Worm (Caenorhabditis elegans): ENCODE measurements around the gene metl-9.

Gene metl-9

DNA sequence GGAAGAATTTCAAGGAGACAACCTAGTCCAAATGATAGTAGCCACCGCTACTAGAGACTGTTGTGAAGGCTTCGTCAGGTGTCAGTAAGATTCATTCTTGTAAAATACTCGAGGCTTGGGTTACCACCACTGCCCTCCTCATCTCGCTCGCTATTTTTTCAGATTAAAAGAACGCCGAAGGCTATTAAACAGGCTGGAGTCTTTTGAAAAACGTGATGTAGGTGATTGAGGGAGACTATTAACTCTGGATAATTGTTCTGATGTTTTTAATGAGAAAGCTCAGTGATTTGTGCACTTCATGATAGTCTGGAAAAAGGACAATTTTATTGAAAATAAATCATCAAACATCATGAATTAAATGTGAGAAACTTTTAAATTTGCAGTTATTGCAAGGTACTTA lies 10.0 kb upstream of the metl-9 start, which contains the start of gene zig-6:
TSS of gene zig-6 (minus strand) at position 101 of the 400 bp plus-strand sequence.
- no peak for TF ChIP-seq elt-1 (tag; optimal IDR thresholded peaks at IDR 0.05)
- TF ChIP-seq egl-5 (tag; optimal IDR thresholded peaks at IDR 0.05): peak; percentile 75

DNA sequence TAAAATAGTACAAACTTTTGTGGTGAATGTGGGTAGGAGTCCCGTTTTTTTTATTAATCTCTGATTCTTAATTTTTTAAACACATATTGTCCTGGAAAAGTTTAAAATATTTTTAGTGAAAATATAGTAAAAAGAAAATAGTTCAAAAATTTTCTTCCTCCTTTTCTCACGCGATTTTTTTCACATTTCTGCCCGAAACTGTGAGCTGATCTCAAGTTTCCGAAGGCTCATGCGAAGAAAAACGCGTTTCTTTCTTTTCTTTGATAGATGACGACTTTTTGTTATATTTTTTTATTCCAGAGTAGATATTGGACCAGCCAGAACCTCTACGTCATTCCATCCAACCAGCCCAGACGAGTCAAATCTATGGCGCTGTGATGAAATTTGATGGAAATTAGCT lies 5.0 kb upstream of the metl-9 start, which contains the start of gene T03G11.9:
TSS of gene T03G11.9 (plus strand) at position 301 of the 400 bp plus-strand sequence.
- TF ChIP-seq R02D3.7 (tag; optimal IDR thresholded peaks at IDR 0.05): no peak
- TF ChIP-seq nhr-237 (tag; optimal IDR thresholded peaks at IDR 0.05): no peak
- no peak for TF ChIP-seq lsy-12 (tag; optimal IDR thresholded peaks at IDR 0.05)
- no peak for TF ChIP-seq mdl-1 (tag; optimal IDR thresholded peaks at IDR 0.05)
- no peak for TF ChIP-seq tbx-2 (tag; optimal IDR thresholded peaks at IDR 0.05)
- no peak for TF ChIP-seq skn-1 (tag; optimal IDR thresholded peaks at IDR 0.05)
- no peak for TF ChIP-seq pqm-1 (tag; optimal IDR thresholded peaks at IDR 0.05)
- TF ChIP-seq nhr-76 (tag; optimal IDR thresholded peaks at IDR 0.05): no peak

DNA sequence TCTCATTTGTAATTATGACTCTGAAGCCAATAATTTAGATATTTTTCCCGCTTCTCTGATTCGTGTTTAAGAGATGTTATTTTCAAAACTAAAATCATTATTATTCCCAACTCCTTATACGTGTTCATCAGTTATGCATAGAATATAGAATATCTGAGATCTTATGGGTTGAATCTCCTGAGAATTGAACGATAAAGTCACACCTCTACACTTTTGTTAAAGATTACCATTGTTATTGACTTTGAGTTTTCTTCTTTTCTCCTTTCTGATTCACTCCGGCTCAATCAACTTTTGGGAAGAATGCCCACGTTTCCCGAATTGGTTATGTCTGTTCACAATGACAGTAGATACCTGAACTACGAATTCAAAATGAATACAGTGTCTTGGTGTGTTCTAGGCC lies 924 bp upstream of the metl-9 start, which contains the start of gene sru-48:
TSS of gene sru-48 (plus strand) at position 301 of the 400 bp plus-strand sequence.
- TF ChIP-seq elt-1 (tag; optimal IDR thresholded peaks at IDR 0.05): no peak
- TF ChIP-seq pqm-1 (tag; optimal IDR thresholded peaks at IDR 0.05): no peak
- no peak for TF ChIP-seq ZK546.5 (tag; optimal IDR thresholded peaks at IDR 0.05)
- no peak for TF ChIP-seq elt-2 (tag; optimal IDR thresholded peaks at IDR 0.05)
- TF ChIP-seq nfya-1 (tag; optimal IDR thresholded peaks at IDR 0.05; ENCODE audit: insufficient read depth): no peak
- TF ChIP-seq nhr-67 (tag; optimal IDR thresholded peaks at IDR 0.05): no peak
- TF ChIP-seq R02D3.7 (tag; optimal IDR thresholded peaks at IDR 0.05): no peak
- no peak for TF ChIP-seq tbx-2 (tag; optimal IDR thresholded peaks at IDR 0.05)
- no peak for TF ChIP-seq nhr-11 (tag; optimal IDR thresholded peaks at IDR 0.05)
- TF ChIP-seq ceh-28 (tag; optimal IDR thresholded peaks at IDR 0.05): no peak
- no peak for TF ChIP-seq ceh-9 (tag; optimal IDR thresholded peaks at IDR 0.05)
- TF ChIP-seq ceh-16 (tag; optimal IDR thresholded peaks at IDR 0.05): no peak

DNA sequence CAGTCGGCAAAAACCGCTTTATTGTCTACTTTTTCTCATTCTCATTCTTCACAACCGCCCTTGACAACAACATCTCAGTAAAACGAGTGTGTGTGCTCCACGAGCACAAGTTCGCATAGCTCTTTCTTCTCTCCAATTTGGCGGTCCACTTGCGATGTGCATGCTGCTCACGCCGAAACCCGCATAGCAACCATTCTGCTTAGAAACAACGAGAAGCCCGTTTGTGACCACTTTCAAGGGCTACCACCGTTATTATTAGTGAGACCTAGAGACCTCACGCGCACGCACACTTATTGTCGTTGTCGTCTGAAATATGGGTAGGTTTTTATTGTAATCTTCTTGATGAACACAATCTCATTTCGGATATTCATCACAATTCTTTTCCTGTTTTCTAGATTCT lies 4.7 kb downstream of the metl-9 start, which contains the start of gene zchc-1A:
TSS of gene zchc-1A (plus strand) at position 114 of the 400 bp plus-strand sequence.
- TF ChIP-seq daf-12 (tag; optimal IDR thresholded peaks at IDR 0.05) (no peak), nhr-28 (tag; optimal IDR thresholded peaks at IDR 0.05) (no peak), fos-1 (tag; optimal IDR thresholded peaks at IDR 0.05) (no peak), snpc-4 (tag; optimal IDR thresholded peaks at IDR 0.05) (no peak), pha-4 (tag; optimal IDR thresholded peaks at IDR 0.05) (no peak)

DNA sequence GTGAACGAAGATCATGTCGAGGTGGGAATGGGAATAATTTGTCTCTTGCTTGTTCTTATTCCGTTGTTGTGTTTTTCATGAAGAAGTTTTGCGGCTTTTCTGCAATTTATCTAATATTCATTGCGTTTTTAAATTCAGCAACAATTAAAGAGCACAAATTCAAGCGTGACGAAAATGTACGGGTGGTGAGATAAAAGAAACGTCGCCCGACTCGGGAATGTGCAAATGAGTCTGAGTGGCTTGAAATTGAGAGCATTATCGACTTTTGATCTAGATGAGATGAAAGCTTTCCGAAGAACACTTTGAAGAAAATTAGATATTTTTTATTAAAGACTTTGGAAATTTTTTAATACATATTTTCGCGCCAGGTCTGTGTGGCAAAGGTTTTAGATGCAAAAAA lies 7.9 kb downstream of the metl-9 start, which contains the start of gene T03G11.10:
TSS of gene T03G11.10 (minus strand) at position 101 of the 400 bp plus-strand sequence.
- TF ChIP-seq mml-1 (tag; optimal IDR thresholded peaks at IDR 0.05) (no peak), hmg-11 (tag; optimal IDR thresholded peaks at IDR 0.05) (no peak)

DNA sequence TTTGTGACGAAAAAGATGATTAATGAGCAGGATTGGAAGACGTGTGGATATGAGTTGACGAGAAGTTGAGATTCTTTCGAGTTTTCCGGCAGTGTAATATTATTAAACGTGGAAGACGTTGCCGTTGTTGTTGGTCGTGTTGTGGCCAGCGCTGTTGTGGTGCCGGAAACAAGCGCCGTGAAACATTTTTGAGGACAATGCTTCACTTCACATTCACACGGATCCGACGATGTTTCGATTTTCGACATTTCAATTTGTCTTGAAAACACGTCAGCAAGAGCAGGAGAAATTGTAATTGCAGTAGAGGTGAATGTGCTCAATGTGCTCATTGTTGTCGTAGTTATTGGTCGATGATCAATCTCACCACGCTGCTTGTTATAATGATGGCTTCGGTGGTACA lies 10.2 kb downstream of the metl-9 start:
- TF ChIP-seq ztf-11 (tag; optimal IDR thresholded peaks at IDR 0.05): no peak
- no peak for TF ChIP-seq pha-4 (tag; optimal IDR thresholded peaks at IDR 0.05)
- no peak for TF ChIP-seq nhr-43 (tag; optimal IDR thresholded peaks at IDR 0.05; ENCODE audit: poor library complexity, severe bottlenecking)
- no peak for TF ChIP-seq egl-27 (tag; optimal IDR thresholded peaks at IDR 0.05)
- TF ChIP-seq ztf-4 (tag; optimal IDR thresholded peaks at IDR 0.05): no peak
- TF ChIP-seq zag-1 (tag; optimal IDR thresholded peaks at IDR 0.05): no peak

DNA sequence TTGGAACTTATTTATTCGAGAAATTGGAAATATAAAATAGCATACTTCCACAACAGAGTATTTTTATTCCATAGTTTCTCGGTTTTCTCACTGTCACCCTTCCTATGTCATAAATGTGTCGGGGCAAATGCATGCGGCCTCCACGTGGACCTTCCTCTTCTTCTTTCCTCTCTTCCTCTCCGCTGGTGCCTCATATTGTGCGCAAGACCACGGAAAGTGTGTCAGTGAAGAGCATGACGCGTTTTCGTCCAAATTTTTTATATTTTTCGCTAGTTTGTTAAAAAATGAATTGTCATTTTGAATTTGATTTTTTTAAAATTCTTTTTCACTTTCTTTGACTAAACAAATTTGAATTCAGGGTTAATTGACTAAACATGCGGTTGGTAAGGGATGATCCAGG lies 13.9 kb downstream of the metl-9 start, which contains the start of gene mans-3:
TSS of gene mans-3 (plus strand) at position 359 of the 400 bp plus-strand sequence.
- peak; percentile 80 for TF ChIP-seq lsy-12 (tag; optimal IDR thresholded peaks at IDR 0.05)
- no peak for TF ChIP-seq aly-2 (tag; optimal IDR thresholded peaks at IDR 0.05)
- peak; percentile 91 for TF ChIP-seq jun-1 (tag; optimal IDR thresholded peaks at IDR 0.05)
- no peak for TF ChIP-seq ama-1 (optimal IDR thresholded peaks at IDR 0.05)
- TF ChIP-seq nhr-25 (tag; optimal IDR thresholded peaks at IDR 0.05): peak; percentile 76
- no peak for TF ChIP-seq nhr-67 (tag; optimal IDR thresholded peaks at IDR 0.05)
- peak; percentile 73 for TF ChIP-seq lin-15B (tag; optimal IDR thresholded peaks at IDR 0.05)
- TF ChIP-seq elt-3 (tag; optimal IDR thresholded peaks at IDR 0.05): no peak
- peak; percentile 65 for TF ChIP-seq R02D3.7 (tag; optimal IDR thresholded peaks at IDR 0.05)
- peak; percentile 58 for TF ChIP-seq unc-62 (GFP tag; optimal IDR thresholded peaks at IDR 0.05)
- no peak for TF ChIP-seq nhr-237 (tag; optimal IDR thresholded peaks at IDR 0.05)
- TF ChIP-seq pha-4 (tag; optimal IDR thresholded peaks at IDR 0.05): peak; percentile 85
- peak; percentile 33 for TF ChIP-seq ceh-82 (tag; optimal IDR thresholded peaks at IDR 0.05)
- TF ChIP-seq pqm-1 (tag; optimal IDR thresholded peaks at IDR 0.05): peak; percentile 52
- TF ChIP-seq ztf-4 (tag; optimal IDR thresholded peaks at IDR 0.05): peak; percentile 26
- TF ChIP-seq fkh-2 (tag; optimal IDR thresholded peaks at IDR 0.05): no peak
- TF ChIP-seq nhr-12 (tag; optimal IDR thresholded peaks at IDR 0.05): no peak
- peak; percentile 73 for TF ChIP-seq lin-39 (tag; optimal IDR thresholded peaks at IDR 0.05)
- peak; percentile 76 for TF ChIP-seq elt-2 (tag; optimal IDR thresholded peaks at IDR 0.05)
- TF ChIP-seq hmg-11 (tag; optimal IDR thresholded peaks at IDR 0.05): peak; percentile 91
- TF ChIP-seq nhr-43 (tag; optimal IDR thresholded peaks at IDR 0.05; ENCODE audit: poor library complexity, severe bottlenecking): peak; percentile 94
- no peak for TF ChIP-seq ZK546.5 (tag; optimal IDR thresholded peaks at IDR 0.05)
- TF ChIP-seq fos-1 (tag; optimal IDR thresholded peaks at IDR 0.05): peak; percentile 53
- no peak for TF ChIP-seq ztf-11 (tag; optimal IDR thresholded peaks at IDR 0.05)
